Worm (Caenorhabditis elegans): ENCODE data around the gene nhl-1.

- no peak for TF ChIP-seq tbx-11 (GFP tag; IDR thresholded peaks at IDR 0.05)
- no peak for TF ChIP-seq ama-1 (optimal IDR thresholded peaks at IDR 0.05)
- no peak for TF ChIP-seq aly-1 (tag; optimal IDR thresholded peaks at IDR 0.05)
- TF ChIP-seq ets-7 (tag; optimal IDR thresholded peaks at IDR 0.05) = no peak
Measured at ce11 chrIII:9152950-9153349, 759 bp downstream of the nhl-1 start.

All from whole organism, early embryonic.